Worm (Caenorhabditis elegans) whole organism, late embryonic: ENCODE measurements around the gene moma-1.

Experiments
- C08G9.2 ChIP-seq: sonication (generic microtip); optimal IDR thresholded peaks from 2 replicates; lab custom pipeline; 2016; ENCODE audit warnings: mild to moderate bottlenecking, missing genetic modification characterization, moderate library complexity, missing compliant biosample characterization
- F13H6.1 ChIP-seq: sonication (generic microtip); optimal IDR thresholded peaks from 2 replicates; lab custom pipeline; 2016; ENCODE audit warnings: missing genetic modification characterization, missing compliant biosample characterization
- K02D7.2 ChIP-seq: sonication (generic microtip); optimal IDR thresholded peaks from 2 replicates; lab custom pipeline; 2017; ENCODE audit warnings: mild to moderate bottlenecking, missing genetic modification characterization, missing compliant biosample characterization
- K09A11.1 ChIP-seq: sonication (generic microtip); optimal IDR thresholded peaks from 2 replicates; lab custom pipeline; 2017; ENCODE audit warnings: antibody characterized with exemption, mild to moderate bottlenecking, missing genetic modification characterization, missing compliant biosample characterization; ENCODE audit not compliant: insufficient read depth
- Y22D7AL.16 ChIP-seq: sonication (generic microtip); optimal IDR thresholded peaks from 2 replicates; lab custom pipeline; 2016; ENCODE audit warnings: missing genetic modification characterization, missing compliant biosample characterization
- ama-1 ChIP-seq: fragments of 150-350 bp; optimal IDR thresholded peaks from 2 replicates; lab custom pipeline; 2014
- ceh-14 ChIP-seq: sonication (generic microtip); optimal IDR thresholded peaks from 2 replicates; lab custom pipeline; 2016; ENCODE audit warnings: missing genotype, missing genetic modification characterization, missing compliant biosample characterization
- ceh-18 ChIP-seq: sonication (generic microtip); optimal IDR thresholded peaks from 2 replicates; lab custom pipeline; 2016; ENCODE audit warnings: missing genetic modification characterization, missing compliant biosample characterization
- ceh-2 ChIP-seq: sonication (generic microtip); optimal IDR thresholded peaks from 2 replicates; lab custom pipeline; 2016; ENCODE audit warnings: missing genotype, missing genetic modification characterization, missing compliant biosample characterization
- ceh-22 ChIP-seq: sonication (generic microtip); optimal IDR thresholded peaks from 2 replicates; lab custom pipeline; 2017; ENCODE audit warnings: missing biosample characterization, missing genetic modification characterization
- ceh-30 ChIP-seq: fragments of 150-350 bp; optimal IDR thresholded peaks from 2 replicates; lab custom pipeline; 2014; ENCODE audit warnings: missing biosample characterization, missing genetic modification characterization
- ceh-31 ChIP-seq: sonication (generic microtip); optimal IDR thresholded peaks from 2 replicates; lab custom pipeline; 2016; ENCODE audit warnings: missing genetic modification characterization, missing compliant biosample characterization
- ceh-45 ChIP-seq: fragments of 200-800 bp; sonication (Bioruptor generic); IDR thresholded peaks from 2 replicates; pipeline ENCODE4 v1.3.6; 2022; ENCODE audit warnings: missing genetic modification reagents, missing genetic modification characterization, missing compliant biosample characterization
- ceh-6 ChIP-seq: fragments of 200-800 bp; sonication (Bioruptor generic); optimal IDR thresholded peaks from 2 replicates; lab custom pipeline; 2018; ENCODE audit warnings: mild to moderate bottlenecking, missing genetic modification characterization, missing compliant biosample characterization
- ceh-9 ChIP-seq: sonication (generic microtip); optimal IDR thresholded peaks from 2 replicates; lab custom pipeline; 2016; ENCODE audit warnings: mild to moderate bottlenecking, missing genetic modification characterization, inconsistent platforms, missing compliant biosample characterization
- che-1 ChIP-seq: sonication (generic microtip); optimal IDR thresholded peaks from 2 replicates; lab custom pipeline; 2016; ENCODE audit warnings: mild to moderate bottlenecking, missing genetic modification characterization, missing compliant biosample characterization
- dmd-4 ChIP-seq: sonication (generic microtip); optimal IDR thresholded peaks from 2 replicates; lab custom pipeline; 2016; ENCODE audit warnings: borderline replicate concordance, missing genetic modification characterization, missing compliant biosample characterization
- elt-2 ChIP-seq: sonication (generic microtip); optimal IDR thresholded peaks from 2 replicates; lab custom pipeline; 2016; ENCODE audit warnings: missing genetic modification reagents, missing genetic modification characterization, missing compliant biosample characterization
- ets-4 ChIP-seq: sonication (generic microtip); optimal IDR thresholded peaks from 2 replicates; lab custom pipeline; 2016; ENCODE audit warnings: missing genetic modification characterization, missing compliant biosample characterization
- eyg-1 ChIP-seq: sonication (generic microtip); optimal IDR thresholded peaks from 2 replicates; lab custom pipeline; 2016; ENCODE audit warnings: missing genotype, missing genetic modification characterization, missing compliant biosample characterization
- fax-1 ChIP-seq: sonication (generic microtip); optimal IDR thresholded peaks from 2 replicates; lab custom pipeline; 2016; ENCODE audit warnings: missing genotype, missing genetic modification characterization, missing compliant biosample characterization
- fkh-10 ChIP-seq: fragments of 150-350 bp; optimal IDR thresholded peaks from 2 replicates; lab custom pipeline; 2014; ENCODE audit warnings: missing biosample characterization, missing genetic modification reagents, missing genetic modification characterization
- fkh-6 ChIP-seq: sonication (generic microtip); optimal IDR thresholded peaks from 2 replicates; lab custom pipeline; 2016; ENCODE audit warnings: missing genetic modification characterization, missing compliant biosample characterization
- gmeb-2 ChIP-seq: sonication (generic microtip); optimal IDR thresholded peaks from 2 replicates; lab custom pipeline; 2016; ENCODE audit warnings: missing genetic modification characterization, inconsistent platforms, missing compliant biosample characterization
- hlh-13 ChIP-seq: fragments of 200-800 bp; sonication (Bioruptor generic); optimal IDR thresholded peaks from 2 replicates; lab custom pipeline; 2018; ENCODE audit warnings: mild to moderate bottlenecking, missing genetic modification characterization, missing compliant biosample characterization
- hlh-30 ChIP-seq: sonication (generic microtip); optimal IDR thresholded peaks from 2 replicates; lab custom pipeline; 2017; ENCODE audit warnings: antibody characterized with exemption, missing genetic modification characterization, missing compliant biosample characterization; ENCODE audit not compliant: insufficient read depth
- hlh-6 ChIP-seq: sonication (generic microtip); optimal IDR thresholded peaks from 2 replicates; lab custom pipeline; 2016; ENCODE audit warnings: missing genotype, missing genetic modification characterization, missing compliant biosample characterization
- hlh-8 ChIP-seq: sonication (generic microtip); optimal IDR thresholded peaks from 2 replicates; lab custom pipeline; 2016; ENCODE audit warnings: missing genotype, missing genetic modification characterization, missing compliant biosample characterization
- lim-6 ChIP-seq: sonication (generic microtip); optimal IDR thresholded peaks from 2 replicates; lab custom pipeline; 2016; ENCODE audit warnings: missing genetic modification characterization, missing compliant biosample characterization
- madf-2 ChIP-seq: sonication (generic microtip); optimal IDR thresholded peaks from 2 replicates; lab custom pipeline; 2017; ENCODE audit warnings: missing genetic modification characterization, missing compliant biosample characterization
- mec-3 ChIP-seq: sonication (generic microtip); optimal IDR thresholded peaks from 2 replicates; lab custom pipeline; 2016; ENCODE audit warnings: borderline replicate concordance, missing genetic modification characterization, missing compliant biosample characterization
- nhr-11 ChIP-seq: fragments of 150-350 bp; optimal IDR thresholded peaks from 2 replicates; lab custom pipeline; 2014; ENCODE audit warnings: missing biosample characterization, missing genetic modification characterization
- nhr-232 ChIP-seq: sonication (generic microtip); optimal IDR thresholded peaks from 2 replicates; lab custom pipeline; 2016; ENCODE audit warnings: missing genetic modification characterization, missing compliant biosample characterization
- npax-4 ChIP-seq: sonication (generic microtip); optimal IDR thresholded peaks from 2 replicates; lab custom pipeline; 2016; ENCODE audit warnings: missing genetic modification characterization, missing compliant biosample characterization
- pat-9 ChIP-seq: fragments of 200-800 bp; sonication (Bioruptor generic); optimal IDR thresholded peaks from 2 replicates; lab custom pipeline; 2018; ENCODE audit warnings: mild to moderate bottlenecking, missing genetic modification characterization, moderate library complexity, missing compliant biosample characterization
- pqm-1 ChIP-seq: sonication (generic microtip); optimal IDR thresholded peaks from 2 replicates; lab custom pipeline; 2016; ENCODE audit warnings: missing genetic modification characterization, missing compliant biosample characterization
- pros-1 ChIP-seq: fragments of 150-350 bp; optimal IDR thresholded peaks from 2 replicates; lab custom pipeline; 2014; ENCODE audit warnings: missing biosample characterization, missing genetic modification reagents, missing genetic modification characterization
- sox-2 ChIP-seq: fragments of 200-800 bp; sonication (Bioruptor generic); IDR thresholded peaks from 2 replicates; pipeline ENCODE4 v1.3.6; 2022; ENCODE audit warnings: missing genetic modification reagents, missing genetic modification characterization, missing compliant biosample characterization
- syd-9 ChIP-seq: sonication (generic microtip); optimal IDR thresholded peaks from 2 replicates; lab custom pipeline; 2016; ENCODE audit warnings: mild to moderate bottlenecking, missing genetic modification characterization, moderate library complexity, missing compliant biosample characterization
- unc-3 ChIP-seq, 2 experiments: fragments of 200-800 bp in 1 of 2; sonication (Bioruptor generic) in 1 of 2; sonication (generic microtip) in 1 of 2; conservative IDR thresholded peaks in 1 of 2; optimal IDR thresholded peaks in 1 of 2; 2 replicates each; pipeline versions ENCODE4 v1.3.6 to Lab custom; 2016 to 2022; ENCODE audit warnings: missing compliant biosample characterization in 2 of 2, missing genetic modification characterization in 2 of 2, missing genetic modification reagents in 1 of 2
- unc-42 ChIP-seq: sonication (generic microtip); optimal IDR thresholded peaks from 2 replicates; lab custom pipeline; 2016; ENCODE audit warnings: missing genotype, missing genetic modification characterization, missing compliant biosample characterization
- unc-86 ChIP-seq: sonication (generic microtip); optimal IDR thresholded peaks from 2 replicates; lab custom pipeline; 2016; ENCODE audit warnings: missing genetic modification characterization, missing compliant biosample characterization
- zip-5 ChIP-seq: sonication (generic microtip); optimal IDR thresholded peaks from 2 replicates; lab custom pipeline; 2016; ENCODE audit warnings: missing genetic modification characterization, missing compliant biosample characterization
- ztf-16 ChIP-seq: sonication (generic microtip); optimal IDR thresholded peaks from 2 replicates; lab custom pipeline; 2017; ENCODE audit warnings: missing genetic modification characterization, missing compliant biosample characterization

The moma-1 gene

ce11 chrIII:895525-895924 is 43.3 kb upstream of the moma-1 start, which contains the start of the genes ztf-18 and F23H11.2:
TSS of gene ztf-18 (minus strand) at chrIII:895712.
TSS of gene F23H11.2 (plus strand) at chrIII:895747.
- TF ChIP-seq ama-1 (lab: Kevin White, UChicago) (no peak), unc-86 (tag; lab: Kevin White, UChicago) (no peak), lim-6 (no peak), K02D7.2 (tag; lab: Kevin White, UChicago) (no peak), unc-3 (GFP tag; conservative IDR thresholded peaks at IDR 0.05; lab: Robert Waterston, UW) (no peak), unc-3 (tag; optimal IDR thresholded peaks at IDR 0.05; lab: Kevin White, UChicago) (no peak), gmeb-2 (tag; lab: Kevin White, UChicago) (no peak), hlh-6 (no peak), pros-1 (tag; lab: Kevin White, UChicago) (no peak), F13H6.1 (tag; lab: Kevin White, UChicago) (no peak)
- TF ChIP-seq, all 69 proteins: peak for 0

- no peak for TF ChIP-seq npax-4 (tag; lab: Kevin White, UChicago)
- no peak for TF ChIP-seq C08G9.2 (tag; lab: Kevin White, UChicago)
These were observed 38.8 kb upstream of the moma-1 start, which contains the start of gene T24C4.10 for ce11 chrIII:891014-891413. TSS of gene T24C4.10 (minus strand) at chrIII:891243.

ce11 chrIII:888983-889549 is 36.9 kb upstream of the moma-1 start:
- no peak for TF ChIP-seq ceh-30
- peak; percentile 40 for TF ChIP-seq unc-42 (tag; lab: Kevin White, UChicago)
- TF ChIP-seq sox-2 (GFP tag; lab: Robert Waterston, UW) = no peak
- peak; percentile 48 for TF ChIP-seq hlh-30 (tag; lab: Kevin White, UChicago)

ce11 chrIII:887874-888299 is 35.7 kb upstream of the moma-1 start:
- peak; percentile 53 for TF ChIP-seq eyg-1 (tag; lab: Kevin White, UChicago)
- no peak for TF ChIP-seq hlh-6
- no peak for TF ChIP-seq nhr-232 (tag; lab: Kevin White, UChicago)
- no peak for TF ChIP-seq ceh-6 (GFP tag; lab: Kevin White, UChicago)
- peak; percentile 44 for TF ChIP-seq fkh-10
- no peak for TF ChIP-seq fax-1 (tag; lab: Kevin White, UChicago)
- peak; percentile 50 for TF ChIP-seq ceh-14 (tag; lab: Kevin White, UChicago)
- TF ChIP-seq pros-1 (tag; lab: Kevin White, UChicago) = peak; percentile 67
- TF ChIP-seq mec-3 (tag; lab: Kevin White, UChicago) = no peak
- TF ChIP-seq madf-2 (tag; lab: Kevin White, UChicago) = peak; percentile 13
- no peak for TF ChIP-seq ztf-16 (tag; lab: Kevin White, UChicago)
- TF ChIP-seq Y22D7AL.16 (tag; lab: Kevin White, UChicago) = no peak
- TF ChIP-seq che-1 (tag; lab: Kevin White, UChicago) = no peak
- TF ChIP-seq K02D7.2 (tag; lab: Kevin White, UChicago) = no peak
- TF ChIP-seq hlh-8 (tag; lab: Kevin White, UChicago) = no peak
- peak; percentile 73 for TF ChIP-seq hlh-30 (tag; lab: Kevin White, UChicago)
- TF ChIP-seq ceh-9 (tag; lab: Kevin White, UChicago) = no peak
- TF ChIP-seq K09A11.1 (tag; lab: Kevin White, UChicago) = peak; percentile 46
- TF ChIP-seq dmd-4 (tag; lab: Kevin White, UChicago) = no peak
- no peak for TF ChIP-seq nhr-11
- TF ChIP-seq pat-9 (tag; lab: Kevin White, UChicago) = no peak
- TF ChIP-seq ceh-22 (tag; lab: Kevin White, UChicago) = no peak
- TF ChIP-seq ama-1 (lab: Kevin White, UChicago) = no peak
- TF ChIP-seq elt-2 = peak; percentile 52
- no peak; the same call in 1 of the 2 replicates for TF ChIP-seq unc-3 (GFP tag; conservative IDR thresholded peaks at IDR 0.05; lab: Robert Waterston, UW)
- peak; percentile 45 for TF ChIP-seq unc-3 (tag; optimal IDR thresholded peaks at IDR 0.05; lab: Kevin White, UChicago)
- TF ChIP-seq pqm-1 (tag; lab: Kevin White, UChicago) = no peak
- no peak for TF ChIP-seq ceh-2
- TF ChIP-seq ceh-45 = 0 out of 2 replicates have a peak, but pooled peaks have one; percentile 19
- TF ChIP-seq gmeb-2 (tag; lab: Kevin White, UChicago) = no peak
- TF ChIP-seq hlh-13 (GFP tag; lab: Kevin White, UChicago) = no peak
- TF ChIP-seq syd-9 (tag; lab: Kevin White, UChicago) = peak; percentile 14
- TF ChIP-seq ceh-18 = peak; percentile 42
- no peak for TF ChIP-seq ets-4
- TF ChIP-seq fkh-6 = no peak
- peak; percentile 83 for TF ChIP-seq ceh-31 (tag; lab: Kevin White, UChicago)
- no peak for TF ChIP-seq zip-5
